Worm (Caenorhabditis elegans): ENCODE data around the gene F26C11.1.
A peak's percentile ranks its signal among the peaks of the same experiment; 100 is the strongest.
"Not testable (repeated sequence)": the region's sequence is repeated elsewhere in the genome, so short reads cannot be mapped to it uniquely, and the experiment has no call there.

The F26C11.1 gene

DNA sequence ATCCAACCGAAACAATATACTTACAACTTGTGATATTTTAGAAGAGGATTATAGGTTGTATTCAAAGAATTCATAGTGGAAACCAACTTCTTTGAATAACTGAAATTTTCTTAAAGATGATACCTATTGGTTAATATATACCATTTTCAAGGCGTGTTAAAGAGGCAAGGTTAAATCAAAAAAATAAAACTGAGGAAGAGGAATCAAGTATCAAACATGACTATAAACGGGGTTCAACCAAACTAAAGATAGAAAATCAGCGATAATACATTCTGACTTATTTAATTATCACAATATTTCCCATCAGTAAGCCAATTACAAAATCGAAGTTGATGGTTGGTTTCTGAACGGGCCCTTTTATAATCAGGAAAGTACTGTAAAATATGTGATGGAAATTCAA is 33.1 kb upstream of the F26C11.1 start, which contains the start of gene chil-3:
Gene chil-3 (minus strand): TSS at position 101 of the 400 bp plus-strand sequence.
- TF ChIP-seq egl-5 (tag; optimal IDR thresholded peaks at IDR 0.05), result no peak
- no peak for TF ChIP-seq nhr-76 (tag; optimal IDR thresholded peaks at IDR 0.05)
- no peak for TF ChIP-seq lin-15B (tag; optimal IDR thresholded peaks at IDR 0.05)
- TF ChIP-seq nhr-25 (tag; optimal IDR thresholded peaks at IDR 0.05), result no peak
- TF ChIP-seq ceh-28 (tag; optimal IDR thresholded peaks at IDR 0.05), result no peak
- no peak for TF ChIP-seq tbx-2 (tag; optimal IDR thresholded peaks at IDR 0.05)
- no peak for TF ChIP-seq fkh-2 (tag; optimal IDR thresholded peaks at IDR 0.05)
- no peak for TF ChIP-seq nhr-67 (tag; optimal IDR thresholded peaks at IDR 0.05)
- no peak for TF ChIP-seq elt-1 (tag; optimal IDR thresholded peaks at IDR 0.05)
- no peak for TF ChIP-seq lin-39 (tag; optimal IDR thresholded peaks at IDR 0.05)
- TF ChIP-seq daf-12 (tag; optimal IDR thresholded peaks at IDR 0.05), result no peak
- TF ChIP-seq hmg-11 (tag; optimal IDR thresholded peaks at IDR 0.05), result no peak
- no peak for TF ChIP-seq ZK546.5 (tag; optimal IDR thresholded peaks at IDR 0.05)
- no peak for TF ChIP-seq mml-1 (tag; optimal IDR thresholded peaks at IDR 0.05)

DNA sequence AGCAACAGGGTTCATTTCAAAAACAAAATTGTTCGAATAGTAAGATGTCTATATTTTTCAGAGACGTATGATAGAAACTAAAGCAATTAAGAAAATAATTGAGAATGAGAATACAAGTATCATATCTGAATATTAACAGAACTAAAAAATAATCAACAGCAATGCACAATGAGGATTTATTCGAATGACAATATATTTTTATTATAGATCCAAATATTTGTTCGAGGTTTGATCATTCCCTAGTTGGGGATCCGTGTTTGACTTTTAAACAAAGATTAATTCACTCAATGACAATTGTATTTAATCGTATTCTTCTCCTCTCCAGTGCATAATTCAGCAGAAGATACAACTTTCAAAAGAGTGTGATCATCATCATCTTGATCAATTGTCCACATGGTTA is 32.4 kb upstream of the F26C11.1 start, which contains the start of gene C08H9.18:
Gene C08H9.18 (minus strand): TSS at position 101 of the 400 bp plus-strand sequence.
- TF ChIP-seq lin-15B (tag; optimal IDR thresholded peaks at IDR 0.05) (no peak), mdl-1 (tag; optimal IDR thresholded peaks at IDR 0.05) (no peak), eor-1 (tag; optimal IDR thresholded peaks at IDR 0.05) (no peak), sea-2 (GFP tag; optimal IDR thresholded peaks at IDR 0.05) (no peak), elt-1 (tag; optimal IDR thresholded peaks at IDR 0.05) (no peak), nhr-12 (tag; optimal IDR thresholded peaks at IDR 0.05) (no peak), aly-2 (tag; optimal IDR thresholded peaks at IDR 0.05) (no peak), nhr-77 (tag; optimal IDR thresholded peaks at IDR 0.05) (no peak), ama-1 (optimal IDR thresholded peaks at IDR 0.05) (no peak), ztf-11 (tag; optimal IDR thresholded peaks at IDR 0.05) (no peak), lin-39 (tag; optimal IDR thresholded peaks at IDR 0.05) (no peak), egl-5 (tag; optimal IDR thresholded peaks at IDR 0.05) (no peak), zag-1 (tag; optimal IDR thresholded peaks at IDR 0.05) (no peak), daf-12 (tag; optimal IDR thresholded peaks at IDR 0.05) (no peak), hmg-11 (tag; optimal IDR thresholded peaks at IDR 0.05) (no peak), pha-4 (tag; optimal IDR thresholded peaks at IDR 0.05) (no peak), ceh-9 (tag; optimal IDR thresholded peaks at IDR 0.05) (no peak), nhr-43 (tag; optimal IDR thresholded peaks at IDR 0.05; ENCODE audit: poor library complexity, severe bottlenecking) (no peak), nhr-25 (tag; optimal IDR thresholded peaks at IDR 0.05) (no peak), lsy-12 (tag; optimal IDR thresholded peaks at IDR 0.05) (no peak)

DNA sequence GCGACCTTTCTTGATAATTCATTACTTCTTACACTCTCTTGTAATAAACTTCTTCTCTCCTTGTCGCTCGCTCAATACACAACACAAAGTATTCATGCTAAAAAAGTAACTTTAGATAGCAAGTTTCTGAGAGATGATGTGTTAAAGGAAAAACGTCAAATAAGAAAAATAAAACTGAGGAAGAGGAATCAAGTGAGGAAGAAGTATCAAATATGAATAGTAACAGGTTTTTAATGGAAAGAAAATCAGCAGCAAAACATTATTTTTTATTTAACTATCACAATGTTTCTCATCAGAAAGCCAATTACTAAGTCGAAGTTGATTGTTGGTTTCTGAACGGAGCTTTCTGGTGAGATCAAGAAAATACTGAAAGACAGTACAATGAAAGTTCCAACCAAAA is 28.2 kb upstream of the F26C11.1 start, which contains the start of gene chil-1:
Gene chil-1 (minus strand): TSS at position 101 of the 400 bp plus-strand sequence.
- not testable (repeated sequence) for TF ChIP-seq ztf-4, eor-1, nhr-237 (tag; optimal IDR thresholded peaks at IDR 0.05)

DNA sequence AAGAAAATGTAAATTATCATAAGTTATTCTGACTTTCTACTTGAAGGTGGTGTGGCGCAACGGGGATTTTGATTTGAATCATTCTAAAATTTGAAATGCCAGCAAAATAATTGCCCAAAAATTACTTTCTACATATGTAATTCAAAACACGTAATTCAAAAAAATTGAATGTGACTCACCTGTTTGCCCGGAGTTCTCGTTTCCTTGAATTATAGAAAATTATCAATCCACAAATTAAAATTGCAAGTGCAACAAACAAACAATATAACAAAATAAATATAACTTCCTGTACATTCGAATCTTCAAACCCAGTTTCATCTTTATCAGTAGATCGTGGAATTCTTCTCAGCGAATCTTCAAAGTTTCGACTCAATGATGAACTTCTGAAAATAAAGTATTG is 26.3 kb upstream of the F26C11.1 start:
- no peak for TF ChIP-seq nhr-67 (tag; optimal IDR thresholded peaks at IDR 0.05)
- no peak for TF ChIP-seq elt-1 (tag; optimal IDR thresholded peaks at IDR 0.05)
- TF ChIP-seq mdl-1 (tag; optimal IDR thresholded peaks at IDR 0.05), result no peak
- TF ChIP-seq snpc-4 (tag; optimal IDR thresholded peaks at IDR 0.05), result no peak
- TF ChIP-seq nhr-25 (tag; optimal IDR thresholded peaks at IDR 0.05), result no peak
- no peak for TF ChIP-seq eor-1 (tag; optimal IDR thresholded peaks at IDR 0.05)

DNA sequence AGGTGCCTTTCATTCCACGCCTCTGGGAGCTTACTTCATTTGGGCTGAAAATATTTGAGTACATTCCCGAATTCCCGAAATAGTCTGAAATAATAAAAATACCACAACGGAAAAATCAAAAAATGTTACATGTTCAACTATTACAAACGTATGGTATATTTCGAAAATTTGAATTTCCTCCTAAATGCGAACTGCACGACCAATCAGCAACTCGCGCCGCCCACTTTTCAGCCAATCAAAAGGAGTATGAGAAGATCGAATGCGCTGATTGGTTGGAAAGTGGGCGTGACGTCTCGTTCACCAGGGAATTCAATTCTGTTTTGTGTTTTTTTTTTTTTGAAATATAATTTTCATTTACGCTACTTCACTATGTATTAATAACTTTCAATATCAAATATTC is 25.8 kb upstream of the F26C11.1 start, which contains the start of gene old-1:
Gene old-1 (minus strand): TSS at position 50 of the 400 bp plus-strand sequence.
- TF ChIP-seq ceh-28 (tag; optimal IDR thresholded peaks at IDR 0.05) (no peak), nfya-1 (tag; optimal IDR thresholded peaks at IDR 0.05; ENCODE audit: insufficient read depth) (peak; percentile 51)

DNA sequence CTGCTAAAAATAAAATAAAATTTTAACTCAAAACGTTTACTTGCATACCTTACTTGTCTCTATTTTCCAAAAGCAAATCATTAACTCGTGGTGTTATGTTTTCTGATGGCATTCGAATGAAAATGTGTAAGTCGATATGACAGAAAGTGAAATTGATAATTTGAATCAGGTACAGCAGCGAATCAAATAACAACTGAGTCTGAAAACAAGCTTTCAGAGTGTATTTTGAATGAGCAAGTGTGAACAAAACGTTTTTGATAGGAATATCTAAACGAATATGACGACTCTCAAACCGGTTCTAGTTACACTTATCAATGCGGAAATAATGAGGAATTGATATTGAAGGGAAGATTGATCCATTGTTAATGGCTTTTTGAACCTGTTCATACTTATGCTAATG is 23.5 kb upstream of the F26C11.1 start, which contains the start of gene chil-7:
Gene chil-7 (minus strand): TSS at position 112 of the 400 bp plus-strand sequence.
- TF ChIP-seq ceh-82 (tag; optimal IDR thresholded peaks at IDR 0.05) (no peak), nhr-77 (tag; optimal IDR thresholded peaks at IDR 0.05) (no peak), mdl-1 (tag; optimal IDR thresholded peaks at IDR 0.05) (no peak), elt-2 (tag; optimal IDR thresholded peaks at IDR 0.05) (no peak), ZK546.5 (tag; optimal IDR thresholded peaks at IDR 0.05) (no peak), eor-1 (tag; optimal IDR thresholded peaks at IDR 0.05) (no peak), nhr-11 (tag; optimal IDR thresholded peaks at IDR 0.05) (no peak), nhr-76 (tag; optimal IDR thresholded peaks at IDR 0.05) (no peak)

Measured in whole organism, L3 larva.